Fruit fly (Drosophila melanogaster) whole organism, wandering third instar larva: ENCODE data around the gene Eno.

Source experiments
- CrebA ChIP-seq: fragments of 200-800 bp; sonication (Bioruptor generic); optimal IDR thresholded peaks from 2 replicates; lab custom pipeline; 2016; ENCODE audit warnings: missing biosample characterization, mild to moderate bottlenecking, missing genetic modification characterization, borderline replicate concordance
- HLH106 ChIP-seq: fragments of 200-800 bp; optimal IDR thresholded peaks from 3 replicates; lab custom pipeline; 2019; ENCODE audit warnings: missing biosample characterization, mild to moderate bottlenecking, missing genetic modification characterization, moderate library complexity

dm6 chr2L:1740095-1740494, 10.7 kb upstream of the Eno start:
- TF ChIP-seq CrebA, result no peak
- TF ChIP-seq HLH106, result no peak
